Worm (Caenorhabditis elegans) whole organism, L1 larva: Measurements from ENCODE around the gene ksr-1.

Experiments used
- C34B4.2 ChIP-seq: sonication (generic microtip); optimal IDR thresholded peaks from 2 replicates; lab custom pipeline; 2017; ENCODE audit warnings: mild to moderate bottlenecking, missing genetic modification characterization, missing compliant biosample characterization
- F16B12.6 ChIP-seq: fragments of 150-350 bp; optimal IDR thresholded peaks from 2 replicates; lab custom pipeline; 2014; ENCODE audit warnings: missing biosample characterization, missing genetic modification characterization
- Y116A8C.19 ChIP-seq: sonication (generic microtip); optimal IDR thresholded peaks from 2 replicates; lab custom pipeline; 2016; ENCODE audit warnings: missing compliant biosample characterization, missing genetic modification characterization, borderline replicate concordance
- aha-1 ChIP-seq: fragments of 150-350 bp; optimal IDR thresholded peaks from 2 replicates; lab custom pipeline; 2014; ENCODE audit warnings: missing biosample characterization, missing genetic modification characterization
- aly-2 ChIP-seq: fragments of 150-350 bp; optimal IDR thresholded peaks from 2 replicates; lab custom pipeline; 2014; ENCODE audit warnings: missing biosample characterization, missing genetic modification characterization
- blmp-1 ChIP-seq: fragments of 150-350 bp; optimal IDR thresholded peaks from 2 replicates; lab custom pipeline; 2014; ENCODE audit warnings: missing biosample characterization, missing genetic modification characterization
- ceh-63 ChIP-seq: fragments of 200-800 bp; sonication (Bioruptor generic); optimal IDR thresholded peaks from 2 replicates; lab custom pipeline; 2018; ENCODE audit warnings: mild to moderate bottlenecking, missing genetic modification characterization, missing compliant biosample characterization
- ceh-8 ChIP-seq: fragments of 200-800 bp; sonication (Bioruptor generic); optimal IDR thresholded peaks from 2 replicates; lab custom pipeline; 2018; ENCODE audit warnings: mild to moderate bottlenecking, missing genetic modification characterization, moderate library complexity, missing compliant biosample characterization
- ceh-90 ChIP-seq: sonication (generic microtip); optimal IDR thresholded peaks from 2 replicates; lab custom pipeline; 2016; ENCODE audit warnings: missing genetic modification characterization, missing compliant biosample characterization
- dsc-1 ChIP-seq: sonication (generic microtip); optimal IDR thresholded peaks from 2 replicates; lab custom pipeline; 2016; ENCODE audit warnings: mild to moderate bottlenecking, missing genetic modification characterization, missing compliant biosample characterization
- efl-1 ChIP-seq, 4 experiments: fragments of 150-350 bp; optimal IDR thresholded peaks in 3 of 4; peaks in 1 of 4; 1 replicate in 1 of 4; 2 replicates in 3 of 4; lab custom pipeline; 2014; ENCODE audit warnings: missing biosample characterization in 2 of 4, missing genetic modification characterization in 2 of 4, missing genetic modification reagents in 2 of 4
- egl-13 ChIP-seq: sonication (generic microtip); optimal IDR thresholded peaks from 2 replicates; lab custom pipeline; 2016; ENCODE audit warnings: missing genotype, missing genetic modification reagents, missing genetic modification characterization, missing compliant biosample characterization
- elt-2 ChIP-seq: sonication (generic microtip); optimal IDR thresholded peaks from 2 replicates; lab custom pipeline; 2016; ENCODE audit warnings: missing genetic modification characterization, mild to moderate bottlenecking, inconsistent platforms, missing compliant biosample characterization, missing genetic modification reagents
- elt-3 ChIP-seq, 6 experiments: fragments of 150-350 bp in 1 of 6; sonication (generic microtip); optimal IDR thresholded peaks; 2 replicates each; lab custom pipeline; 2017 to 2018; ENCODE audit warnings: missing biosample characterization in 6 of 6, missing genetic modification characterization in 6 of 6, inconsistent platforms in 1 of 6
- fkh-10 ChIP-seq: sonication (generic microtip); optimal IDR thresholded peaks from 2 replicates; lab custom pipeline; 2017; ENCODE audit warnings: missing biosample characterization, missing genetic modification reagents, missing genetic modification characterization
- fos-1 ChIP-seq: fragments of 150-350 bp; optimal IDR thresholded peaks from 2 replicates; lab custom pipeline; 2014; ENCODE audit warnings: missing biosample characterization, missing genetic modification characterization
- hlh-17 ChIP-seq: fragments of 200-800 bp; sonication (Bioruptor generic); optimal IDR thresholded peaks from 2 replicates; lab custom pipeline; 2018; ENCODE audit warnings: missing genetic modification characterization, mild to moderate bottlenecking, missing compliant biosample characterization, moderate library complexity, borderline replicate concordance
- hlh-4 ChIP-seq: sonication (generic microtip); optimal IDR thresholded peaks from 2 replicates; lab custom pipeline; 2016; ENCODE audit warnings: mild to moderate bottlenecking, missing genetic modification characterization, missing compliant biosample characterization
- lin-13 ChIP-seq: fragments of 150-350 bp; optimal IDR thresholded peaks from 2 replicates; lab custom pipeline; 2014; ENCODE audit warnings: missing biosample characterization, missing genetic modification reagents, missing genetic modification characterization
- lin-14 ChIP-seq: fragments of 200-800 bp; sonication (Bioruptor generic); optimal IDR thresholded peaks from 2 replicates; lab custom pipeline; 2018; ENCODE audit warnings: mild to moderate bottlenecking, missing genetic modification characterization, moderate library complexity, missing compliant biosample characterization
- lin-15B ChIP-seq: fragments of 150-350 bp; sonication (generic microtip); optimal IDR thresholded peaks from 3 replicates; lab custom pipeline; 2014; ENCODE audit warnings: missing biosample characterization, missing genetic modification characterization
- mab-9 ChIP-seq: fragments of 200-800 bp; sonication (Bioruptor generic); IDR thresholded peaks from 2 replicates; pipeline ENCODE4 v1.3.6; 2022; ENCODE audit warnings: missing genetic modification reagents, missing genetic modification characterization, missing compliant biosample characterization
- mdl-1 ChIP-seq, 2 experiments: fragments of 150-350 bp; optimal IDR thresholded peaks; 2 replicates each; lab custom pipeline; 2014 to 2017; ENCODE audit warnings: missing biosample characterization in 2 of 2, missing genetic modification characterization in 2 of 2, inconsistent platforms in 1 of 2
- mef-2 ChIP-seq: fragments of 150-350 bp; optimal IDR thresholded peaks from 2 replicates; lab custom pipeline; 2014; ENCODE audit warnings: missing biosample characterization, missing genetic modification characterization
- mep-1 ChIP-seq: fragments of 150-350 bp; optimal IDR thresholded peaks from 2 replicates; lab custom pipeline; 2014; ENCODE audit warnings: missing biosample characterization, missing genetic modification characterization
- nhr-28 ChIP-seq: fragments of 150-350 bp; optimal IDR thresholded peaks from 2 replicates; lab custom pipeline; 2014; ENCODE audit warnings: missing biosample characterization, missing genetic modification characterization
- nhr-47 ChIP-seq: sonication (generic microtip); optimal IDR thresholded peaks from 2 replicates; lab custom pipeline; 2016; ENCODE audit warnings: mild to moderate bottlenecking, missing genetic modification characterization, moderate library complexity, missing compliant biosample characterization
- nhr-71 ChIP-seq: sonication (generic microtip); optimal IDR thresholded peaks from 2 replicates; lab custom pipeline; 2016; ENCODE audit warnings: mild to moderate bottlenecking, missing genetic modification characterization, moderate library complexity, missing compliant biosample characterization
- nhr-76 ChIP-seq: sonication (generic microtip); optimal IDR thresholded peaks from 2 replicates; lab custom pipeline; 2017; ENCODE audit warnings: missing biosample characterization, missing genetic modification characterization
- nhr-77 ChIP-seq: fragments of 150-350 bp; optimal IDR thresholded peaks from 2 replicates; lab custom pipeline; 2014; ENCODE audit warnings: missing biosample characterization, missing genetic modification characterization
- nhr-85 ChIP-seq: sonication (generic microtip); peaks from one replicate; lab custom pipeline; 2016; ENCODE audit warnings: missing genetic modification characterization, inconsistent platforms, missing compliant biosample characterization
- nhr-90 ChIP-seq: sonication (generic microtip); optimal IDR thresholded peaks from 2 replicates; lab custom pipeline; 2016; ENCODE audit warnings: mild to moderate bottlenecking, missing genetic modification characterization, missing compliant biosample characterization; ENCODE audit not compliant: poor library complexity
- pax-3 ChIP-seq: fragments of 200-800 bp; sonication (Bioruptor generic); optimal IDR thresholded peaks from 2 replicates; lab custom pipeline; 2018; ENCODE audit warnings: mild to moderate bottlenecking, missing genetic modification characterization, moderate library complexity, missing compliant biosample characterization
- skn-1 ChIP-seq: fragments of 150-350 bp; optimal IDR thresholded peaks from 2 replicates; lab custom pipeline; 2014; ENCODE audit warnings: missing biosample characterization, missing genetic modification characterization
- snu-23 ChIP-seq: sonication (generic microtip); optimal IDR thresholded peaks from 2 replicates; lab custom pipeline; 2016; ENCODE audit warnings: missing genetic modification characterization, missing compliant biosample characterization
- sup-37 ChIP-seq: fragments of 200-800 bp; sonication (Bioruptor generic); optimal IDR thresholded peaks from 2 replicates; lab custom pipeline; 2018; ENCODE audit warnings: mild to moderate bottlenecking, missing genetic modification characterization, missing compliant biosample characterization
- swsn-7 ChIP-seq: sonication (generic microtip); optimal IDR thresholded peaks from 2 replicates; lab custom pipeline; 2016; ENCODE audit warnings: missing genetic modification characterization, missing compliant biosample characterization
- tlp-1 ChIP-seq: fragments of 150-350 bp; optimal IDR thresholded peaks from 2 replicates; lab custom pipeline; 2014; ENCODE audit warnings: missing biosample characterization, missing genetic modification characterization
- xbp-1 ChIP-seq: sonication (generic microtip); optimal IDR thresholded peaks from 2 replicates; lab custom pipeline; 2016; ENCODE audit warnings: missing genetic modification characterization, missing compliant biosample characterization
- zag-1 ChIP-seq: fragments of 150-350 bp; optimal IDR thresholded peaks from 2 replicates; lab custom pipeline; 2014; ENCODE audit warnings: missing biosample characterization, missing genetic modification characterization
- zip-4 ChIP-seq: fragments of 200-800 bp; sonication (Bioruptor generic); optimal IDR thresholded peaks from 2 replicates; lab custom pipeline; 2018; ENCODE audit warnings: mild to moderate bottlenecking, missing genetic modification characterization, moderate library complexity, missing compliant biosample characterization
- ztf-11 ChIP-seq, 2 experiments: sonication (generic microtip); optimal IDR thresholded peaks; 2 replicates each; lab custom pipeline; 2016 to 2017; ENCODE audit warnings: missing genetic modification characterization in 2 of 2, missing biosample characterization in 1 of 2, missing compliant biosample characterization in 1 of 2
- ztf-4 ChIP-seq: fragments of 150-350 bp; optimal IDR thresholded peaks from 2 replicates; lab custom pipeline; 2014; ENCODE audit warnings: missing biosample characterization, missing genetic modification characterization

The ksr-1 gene

ce11 chrX:8262734-8263133, 12.2 kb upstream of the ksr-1 start (continued):
- no peak for TF ChIP-seq elt-2 (tag; lab: Kevin White, UChicago)
- no peak for TF ChIP-seq efl-1 (optimal IDR thresholded peaks at IDR 0.05; lab: Kevin White, UChicago)
- TF ChIP-seq efl-1 (GFP tag; optimal IDR thresholded peaks at IDR 0.05 in 1 of 2; lab: Kevin White, UChicago): peak in 1 of 2 experiments; percentile 67
- TF ChIP-seq sup-37 (GFP tag; lab: Kevin White, UChicago): no peak
- no peak for TF ChIP-seq mab-9 (GFP tag; lab: Robert Waterston, UW)
- no peak for TF ChIP-seq pax-3 (tag; lab: Kevin White, UChicago)
- no peak for TF ChIP-seq ceh-90 (tag; lab: Kevin White, UChicago)
- TF ChIP-seq nhr-77 (tag; lab: Kevin White, UChicago): no peak
- peak in 1 of 2 experiments; percentile 16 for TF ChIP-seq mdl-1 (tag; optimal IDR thresholded peaks at IDR 0.05; lab: Kevin White, UChicago)
- TF ChIP-seq skn-1 (tag; lab: Kevin White, UChicago): no peak
- no peak for TF ChIP-seq blmp-1
- no peak for TF ChIP-seq C34B4.2 (tag; lab: Kevin White, UChicago)

- TF ChIP-seq tlp-1 (tag; lab: Kevin White, UChicago): no peak
- TF ChIP-seq Y116A8C.19 (tag; lab: Kevin White, UChicago): no peak
- TF ChIP-seq fkh-10: no peak
- no peak for TF ChIP-seq mdl-1 (tag; optimal IDR thresholded peaks at IDR 0.05; lab: Kevin White, UChicago)
- TF ChIP-seq F16B12.6 (tag; lab: Kevin White, UChicago): no peak
- no peak for TF ChIP-seq ztf-4 (tag; lab: Kevin White, UChicago)
- no peak for TF ChIP-seq nhr-76 (tag; lab: Kevin White, UChicago)
- TF ChIP-seq elt-3 (tag; optimal IDR thresholded peaks at IDR 0.05; lab: Kevin White, UChicago): no peak
- TF ChIP-seq lin-15B (tag; lab: Kevin White, UChicago): no peak
These were observed 6.9 kb upstream of the ksr-1 start for ce11 chrX:8268083-8268482.

- TF ChIP-seq egl-13 (tag; lab: Kevin White, UChicago) (peak; percentile 17), nhr-28 (tag; lab: Kevin White, UChicago) (no peak), nhr-85 (tag; lab: Kevin White, UChicago) (peak; percentile 46), blmp-1 (peak; percentile 36), dsc-1 (peak; percentile 58), ztf-11 (tag; optimal IDR thresholded peaks at IDR 0.05; lab: Kevin White, UChicago) (no peak)
These were observed 3.9 kb upstream of the ksr-1 start, which contains the start of gene cutl-29 for ce11 chrX:8270971-8271553. Gene cutl-29, minus strand, starts transcription at chrX:8271021.

ce11 chrX:8273496-8273895, 1.5 kb upstream of the ksr-1 start:
- no peak for TF ChIP-seq zag-1 (tag; lab: Kevin White, UChicago)
- no peak for TF ChIP-seq ceh-8 (GFP tag; lab: Kevin White, UChicago)
- TF ChIP-seq xbp-1 (tag; lab: Kevin White, UChicago): no peak

ce11 chrX:8276333-8276732, 1.4 kb downstream of the ksr-1 start:
- TF ChIP-seq nhr-47: peak; percentile 16
- no peak for TF ChIP-seq aha-1 (tag; lab: Kevin White, UChicago)
- peak; percentile 91 for TF ChIP-seq blmp-1
- no peak for TF ChIP-seq tlp-1 (tag; lab: Kevin White, UChicago)
- no peak for TF ChIP-seq aly-2
- peak; percentile 12 for TF ChIP-seq nhr-71 (tag; lab: Kevin White, UChicago)
- no peak for TF ChIP-seq ceh-90 (tag; lab: Kevin White, UChicago)
- no peak for TF ChIP-seq mef-2 (tag; lab: Kevin White, UChicago)
- TF ChIP-seq lin-14 (GFP tag; lab: Kevin White, UChicago): peak; percentile 64
- TF ChIP-seq hlh-17 (GFP tag; lab: Kevin White, UChicago): no peak
- peak; percentile 7 for TF ChIP-seq snu-23 (GFP tag; lab: Kevin White, UChicago)
- no peak for TF ChIP-seq zip-4
- no peak for TF ChIP-seq efl-1 (optimal IDR thresholded peaks at IDR 0.05; lab: Kevin White, UChicago)
- peak in 1 of 2 experiments; percentile 5 for TF ChIP-seq efl-1 (GFP tag; optimal IDR thresholded peaks at IDR 0.05 in 1 of 2; lab: Kevin White, UChicago)
- no peak for TF ChIP-seq ceh-63
- no peak for TF ChIP-seq hlh-4 (tag; lab: Kevin White, UChicago)
- TF ChIP-seq nhr-90 (tag; lab: Kevin White, UChicago): no peak
- peak; percentile 17 for TF ChIP-seq dsc-1
- no peak for TF ChIP-seq lin-13 (GFP tag; lab: Kevin White, UChicago)
- TF ChIP-seq fos-1 (tag; lab: Kevin White, UChicago): no peak
- no peak for TF ChIP-seq Y116A8C.19 (tag; lab: Kevin White, UChicago)
- no peak for TF ChIP-seq ztf-11 (tag; optimal IDR thresholded peaks at IDR 0.05; lab: Kevin White, UChicago)
- TF ChIP-seq swsn-7 (tag; lab: Kevin White, UChicago): no peak
- TF ChIP-seq mep-1 (tag; lab: Kevin White, UChicago): peak; percentile 3
